Fruit fly (Drosophila melanogaster) whole organism, embryonic: Measurements from ENCODE around the gene flip.

Experiments
- Adf1 ChIP-seq: fragments of 200-800 bp; sonication (Bioruptor generic); IDR thresholded peaks from 2 replicates; pipeline ENCODE4 v1.3.6; 2022; ENCODE audit warnings: missing biosample characterization, missing genetic modification characterization
- Atf-2 ChIP-seq: fragments of 200-800 bp; sonication (Bioruptor generic); optimal IDR thresholded peaks from 2 replicates; lab custom pipeline; 2016; ENCODE audit warnings: missing biosample characterization, missing genetic modification characterization
- CG10543 ChIP-seq: fragments of 200-800 bp; sonication (Bioruptor generic); optimal IDR thresholded peaks from 3 replicates; lab custom pipeline; 2017; ENCODE audit warnings: missing biosample characterization, mild to moderate bottlenecking, missing genetic modification characterization, moderate library complexity
- CG11695 ChIP-seq: fragments of 200-800 bp; sonication (Bioruptor generic); IDR thresholded peaks from 3 replicates; pipeline ENCODE4 v1.3.6; 2022; ENCODE audit warnings: missing biosample characterization, missing genetic modification characterization
- CG11696 ChIP-seq: fragments of 200-800 bp; sonication (Bioruptor generic); IDR thresholded peaks from 2 replicates; pipeline ENCODE4 v1.3.6; 2022; ENCODE audit warnings: missing biosample characterization, missing genetic modification characterization
- CG11723 ChIP-seq: fragments of 200-800 bp; sonication (Bioruptor generic); optimal IDR thresholded peaks from 2 replicates; lab custom pipeline; 2017; ENCODE audit warnings: missing biosample characterization, mild to moderate bottlenecking, missing genetic modification characterization
- CG12104 ChIP-seq: fragments of 200-800 bp; sonication (Bioruptor generic); optimal IDR thresholded peaks from 3 replicates; lab custom pipeline; 2016; ENCODE audit warnings: missing biosample characterization, missing genetic modification characterization
- CG12236 ChIP-seq: fragments of 200-800 bp; sonication (Bioruptor generic); optimal IDR thresholded peaks from 2 replicates; lab custom pipeline; 2016; ENCODE audit warnings: missing biosample characterization, missing genetic modification characterization
- CG14667 ChIP-seq: fragments of 200-800 bp; sonication (Bioruptor generic); IDR thresholded peaks from 2 replicates; pipeline ENCODE4 v1.3.6; 2022; ENCODE audit warnings: missing biosample characterization, missing genetic modification characterization
- CG15073 ChIP-seq: fragments of 200-800 bp; sonication (Bioruptor generic); optimal IDR thresholded peaks from 2 replicates; lab custom pipeline; 2016; ENCODE audit warnings: missing biosample characterization, missing genetic modification characterization
- CG1647 ChIP-seq: fragments of 200-800 bp; sonication (Bioruptor generic); optimal IDR thresholded peaks from 3 replicates; lab custom pipeline; 2016; ENCODE audit warnings: missing biosample characterization, missing genetic modification characterization
- CG18764 ChIP-seq: fragments of 200-800 bp; sonication (Bioruptor generic); optimal IDR thresholded peaks from 3 replicates; lab custom pipeline; 2016; ENCODE audit warnings: missing biosample characterization, missing genetic modification characterization
- CG30431 ChIP-seq: fragments of 200-800 bp; sonication (Bioruptor generic); optimal IDR thresholded peaks from 2 replicates; lab custom pipeline; 2017; ENCODE audit warnings: missing biosample characterization, missing genetic modification characterization
- CG31388 ChIP-seq: fragments of 200-800 bp; sonication (Bioruptor generic); optimal IDR thresholded peaks from 2 replicates; lab custom pipeline; 2016; ENCODE audit warnings: missing biosample characterization, missing genetic modification characterization
- CG3163 ChIP-seq: fragments of 200-800 bp; sonication (Bioruptor generic); optimal IDR thresholded peaks from 3 replicates; lab custom pipeline; 2016; ENCODE audit warnings: missing biosample characterization, missing genetic modification characterization
- CG32772 ChIP-seq: fragments of 200-800 bp; sonication (Bioruptor generic); IDR thresholded peaks from 2 replicates; pipeline ENCODE4 v1.3.6; 2022; ENCODE audit warnings: missing biosample characterization, missing genetic modification characterization
- CG34376 ChIP-seq: fragments of 200-800 bp; sonication (Bioruptor generic); optimal IDR thresholded peaks from 2 replicates; lab custom pipeline; 2018; ENCODE audit warnings: missing biosample characterization, mild to moderate bottlenecking, missing genetic modification characterization
- CG4404 ChIP-seq: fragments of 200-800 bp; sonication (Bioruptor generic); IDR thresholded peaks from 2 replicates; pipeline ENCODE4 v1.3.6; 2022; ENCODE audit warnings: missing biosample characterization, missing genetic modification characterization
- CG6175 ChIP-seq: fragments of 200-800 bp; sonication (Bioruptor generic); IDR thresholded peaks from 3 replicates; pipeline ENCODE4 v1.3.6; 2022; ENCODE audit warnings: missing biosample characterization, missing genetic modification characterization
- CG6254 ChIP-seq: fragments of 200-800 bp; sonication (Bioruptor generic); optimal IDR thresholded peaks from 3 replicates; lab custom pipeline; 2017; ENCODE audit warnings: mild to moderate bottlenecking, missing biosample characterization, missing genetic modification reagents, missing genetic modification characterization
- CG6683 ChIP-seq: fragments of 200-800 bp; sonication (Bioruptor generic); optimal IDR thresholded peaks from 2 replicates; lab custom pipeline; 2017; ENCODE audit warnings: missing biosample characterization, mild to moderate bottlenecking, missing genetic modification characterization, missing genetic modification reagents
- CG6765 ChIP-seq: fragments of 200-800 bp; sonication (Bioruptor generic); optimal IDR thresholded peaks from 3 replicates; lab custom pipeline; 2017; ENCODE audit warnings: missing biosample characterization, mild to moderate bottlenecking, missing genetic modification characterization
- CHES-1-like ChIP-seq: fragments of 200-800 bp; sonication (Bioruptor generic); optimal IDR thresholded peaks from 2 replicates; lab custom pipeline; 2016; ENCODE audit warnings: missing biosample characterization, missing genetic modification characterization
- CoRest ChIP-seq: fragments of 200-800 bp; sonication (Bioruptor generic); optimal IDR thresholded peaks from 3 replicates; lab custom pipeline; 2018; ENCODE audit warnings: missing biosample characterization, mild to moderate bottlenecking, missing genetic modification characterization, moderate library complexity
- Deaf1 ChIP-seq: fragments of 200-800 bp; optimal IDR thresholded peaks from 3 replicates; lab custom pipeline; 2019; ENCODE audit warnings: missing biosample characterization, mild to moderate bottlenecking, missing genetic modification characterization, moderate library complexity
- Ets65A ChIP-seq: fragments of 200-800 bp; sonication (Bioruptor generic); peaks from one replicate; lab custom pipeline; 2016; ENCODE audit warnings: missing biosample characterization, missing genetic modification characterization
- Fer1 ChIP-seq: fragments of 200-800 bp; sonication (Bioruptor generic); optimal IDR thresholded peaks from 2 replicates; lab custom pipeline; 2017; ENCODE audit warnings: missing biosample characterization, mild to moderate bottlenecking, missing genetic modification characterization
- HHEX ChIP-seq: fragments of 200-800 bp; sonication (Bioruptor generic); optimal IDR thresholded peaks from 3 replicates; lab custom pipeline; 2017; ENCODE audit warnings: missing biosample characterization, mild to moderate bottlenecking, missing genetic modification characterization, missing genetic modification reagents
- Hsf ChIP-seq: fragments of 200-800 bp; sonication (Bioruptor generic); optimal IDR thresholded peaks from 3 replicates; lab custom pipeline; 2016; ENCODE audit warnings: missing biosample characterization, missing genetic modification characterization
- Nf-YC ChIP-seq: fragments of 200-800 bp; optimal IDR thresholded peaks from 3 replicates; lab custom pipeline; 2019; ENCODE audit warnings: missing biosample characterization, mild to moderate bottlenecking, missing genetic modification characterization, moderate library complexity
- Optix ChIP-seq: fragments of 200-800 bp; sonication (Bioruptor generic); IDR thresholded peaks from 3 replicates; pipeline ENCODE4 v1.3.6; 2022; ENCODE audit warnings: missing biosample characterization, missing genetic modification characterization
- Spps ChIP-seq: fragments of 200-800 bp; sonication (Bioruptor generic); optimal IDR thresholded peaks from 2 replicates; lab custom pipeline; 2018; ENCODE audit warnings: missing biosample characterization, mild to moderate bottlenecking, missing genetic modification characterization
- ac ChIP-seq: fragments of 200-800 bp; sonication (Bioruptor generic); optimal IDR thresholded peaks from 3 replicates; lab custom pipeline; 2017; ENCODE audit warnings: missing biosample characterization, mild to moderate bottlenecking, missing genetic modification characterization
- ato ChIP-seq: fragments of 200-800 bp; sonication (Bioruptor generic); IDR thresholded peaks from 2 replicates; pipeline ENCODE4 v1.3.6; 2022; ENCODE audit warnings: missing biosample characterization, missing genetic modification characterization; ENCODE audit not compliant: partially characterized antibody
- bab2 ChIP-seq: fragments of 200-800 bp; sonication (Bioruptor generic); optimal IDR thresholded peaks from 2 replicates; lab custom pipeline; 2016; ENCODE audit warnings: missing biosample characterization, missing genetic modification characterization
- bbx ChIP-seq: fragments of 200-800 bp; sonication (Bioruptor generic); IDR thresholded peaks from 2 replicates; pipeline ENCODE4 v1.3.6; 2022; ENCODE audit warnings: missing biosample characterization, missing genetic modification characterization; ENCODE audit not compliant: partially characterized antibody
- bsh ChIP-seq, 2 experiments: fragments of 200-800 bp; sonication (Bioruptor generic); optimal IDR thresholded peaks; 2 replicates each; lab custom pipeline; 2017 to 2018; ENCODE audit warnings: mild to moderate bottlenecking in 2 of 2, missing biosample characterization in 2 of 2, missing genetic modification characterization in 2 of 2, moderate library complexity in 1 of 2
- btn ChIP-seq: fragments of 200-800 bp; sonication (Bioruptor generic); optimal IDR thresholded peaks from 2 replicates; lab custom pipeline; 2016; ENCODE audit warnings: missing biosample characterization, missing genetic modification characterization
- chif ChIP-seq, 2 experiments: fragments of 200-800 bp; sonication (Bioruptor generic); optimal IDR thresholded peaks; 3 replicates each; lab custom pipeline; 2016; ENCODE audit warnings: missing biosample characterization in 2 of 2, missing genetic modification characterization in 2 of 2
- crc ChIP-seq: fragments of 200-800 bp; sonication (Bioruptor generic); optimal IDR thresholded peaks from 2 replicates; lab custom pipeline; 2016; ENCODE audit warnings: missing biosample characterization, missing genetic modification characterization
- dm ChIP-seq: fragments of 200-800 bp; sonication (Bioruptor generic); optimal IDR thresholded peaks from 3 replicates; lab custom pipeline; 2016; ENCODE audit warnings: missing biosample characterization, missing genetic modification characterization
- dpn ChIP-seq, 2 experiments: fragments of 200-800 bp; sonication (Bioruptor generic); optimal IDR thresholded peaks; 3 replicates each; lab custom pipeline; 2016; ENCODE audit warnings: missing biosample characterization in 2 of 2, missing genetic modification characterization in 2 of 2
- ewg ChIP-seq: fragments of 200-800 bp; sonication (Bioruptor generic); optimal IDR thresholded peaks from 3 replicates; lab custom pipeline; 2017; ENCODE audit warnings: mild to moderate bottlenecking, missing biosample characterization, missing genetic modification reagents, missing genetic modification characterization
- nerfin-1 ChIP-seq: fragments of 200-800 bp; sonication (Bioruptor generic); optimal IDR thresholded peaks from 3 replicates; lab custom pipeline; 2019; ENCODE audit warnings: missing biosample characterization, mild to moderate bottlenecking, missing genetic modification characterization, moderate library complexity
- nom ChIP-seq: fragments of 200-800 bp; sonication (Bioruptor generic); optimal IDR thresholded peaks from 2 replicates; lab custom pipeline; 2017; ENCODE audit warnings: missing biosample characterization, missing genetic modification characterization, mild to moderate bottlenecking, moderate library complexity, missing genetic modification reagents
- phol ChIP-seq: fragments of 200-800 bp; sonication (Bioruptor generic); optimal IDR thresholded peaks from 3 replicates; lab custom pipeline; 2018; ENCODE audit warnings: missing biosample characterization, mild to moderate bottlenecking, missing genetic modification characterization, moderate library complexity
- pzg ChIP-seq: fragments of 200-800 bp; sonication (Bioruptor generic); optimal IDR thresholded peaks from 3 replicates; lab custom pipeline; 2018; ENCODE audit warnings: missing biosample characterization, mild to moderate bottlenecking, missing genetic modification characterization, moderate library complexity
- ro ChIP-seq: fragments of 200-800 bp; sonication (Bioruptor generic); IDR thresholded peaks from 2 replicates; pipeline ENCODE4 v1.3.6; 2022; ENCODE audit warnings: missing biosample characterization, missing genetic modification characterization
- seq ChIP-seq: fragments of 200-800 bp; sonication (Bioruptor generic); IDR thresholded peaks from 2 replicates; pipeline ENCODE4 v1.3.6; 2022; ENCODE audit warnings: missing biosample characterization, missing genetic modification characterization
- so ChIP-seq: fragments of 200-800 bp; sonication (Bioruptor generic); IDR thresholded peaks from 3 replicates; pipeline ENCODE4 v1.3.6; 2022; ENCODE audit warnings: missing biosample characterization, missing genetic modification characterization
- sug ChIP-seq: fragments of 200-800 bp; optimal IDR thresholded peaks from 2 replicates; lab custom pipeline; 2019; ENCODE audit warnings: missing biosample characterization, mild to moderate bottlenecking, missing genetic modification characterization, moderate library complexity
- zfh2 ChIP-seq: fragments of 200-800 bp; sonication (Bioruptor generic); optimal IDR thresholded peaks from 2 replicates; lab custom pipeline; 2016; ENCODE audit warnings: missing biosample characterization, missing genetic modification characterization

flip gene

DNA sequence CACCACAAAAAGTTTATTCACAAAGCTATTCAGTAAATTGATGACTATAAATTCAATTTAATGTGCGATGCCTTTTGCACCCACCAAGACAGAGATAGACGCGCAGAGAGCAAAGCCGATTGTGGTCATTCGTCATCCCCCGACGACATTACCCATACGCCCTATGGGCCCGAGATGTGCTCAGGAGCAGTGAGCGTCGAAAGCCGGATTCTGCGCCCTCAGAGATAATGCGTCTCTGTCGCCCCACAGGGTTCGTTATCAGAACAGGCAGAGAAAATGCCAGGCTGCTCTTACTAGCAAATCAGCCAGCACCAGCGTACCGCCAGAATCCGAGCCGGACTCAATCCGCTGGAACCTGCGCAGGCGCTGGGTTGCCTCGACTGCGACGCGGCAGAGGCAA is 13.6 kb upstream of the flip start (continued):
- TF ChIP-seq nom (GFP tag; lab: Kevin White, UChicago) (peak; percentile 53), Fer1 (GFP tag; lab: Kevin White, UChicago) (no peak), chif (GFP tag; optimal IDR thresholded peaks at IDR 0.05; lab: Kevin White, UChicago) (no peak), CG31388 (GFP tag; lab: Kevin White, UChicago) (no peak), CG10543 (GFP tag; lab: Kevin White, UChicago) (peak; percentile 53), CG34376 (GFP tag; lab: Kevin White, UChicago) (peak; percentile 9), CG3163 (no peak), ato (GFP tag; lab: Robert Waterston, UW) (no peak), CHES-1-like (GFP tag; lab: Kevin White, UChicago) (no peak), CG6254 (no peak), Deaf1 (tag; lab: Kevin White, UChicago) (peak; percentile 82), CG4404 (GFP tag; lab: Robert Waterston, UW) (no peak), ewg (GFP tag; lab: Kevin White, UChicago) (peak; percentile 98), nerfin-1 (no peak), bbx (GFP tag; lab: Robert Waterston, UW) (no peak), CG6683 (GFP tag; lab: Kevin White, UChicago) (no peak), CG11695 (GFP tag; lab: Robert Waterston, UW) (no peak), CG12236 (GFP tag; lab: Kevin White, UChicago) (no peak), crc (GFP tag; lab: Kevin White, UChicago) (no peak), CG11696 (GFP tag; lab: Robert Waterston, UW) (no peak), phol (tag; lab: Kevin White, UChicago) (no peak), ro (no peak), zfh2 (GFP tag; lab: Kevin White, UChicago) (no peak), dm (no peak), bab2 (GFP tag; lab: Kevin White, UChicago) (no peak), bsh (GFP tag; optimal IDR thresholded peaks at IDR 0.05; lab: Kevin White, UChicago) (no peak), pzg (GFP tag; lab: Kevin White, UChicago) (peak; percentile 1), CG6175 (no peak), CoRest (tag; lab: Kevin White, UChicago) (no peak), ac (GFP tag; lab: Kevin White, UChicago) (no peak), CG32772 (GFP tag; lab: Robert Waterston, UW) (no peak), dpn (GFP tag; optimal IDR thresholded peaks at IDR 0.05; lab: Kevin White, UChicago) (no peak), seq (GFP tag; lab: Robert Waterston, UW) (no peak), CG1647 (GFP tag; lab: Kevin White, UChicago) (no peak), CG14667 (GFP tag; lab: Robert Waterston, UW) (no peak), btn (GFP tag; lab: Kevin White, UChicago) (no peak), Spps (no peak), Ets65A (GFP tag; lab: Kevin White, UChicago) (peak; percentile 76), CG15073 (GFP tag; lab: Kevin White, UChicago) (no peak), CG18764 (GFP tag; lab: Kevin White, UChicago) (no peak), CG11723 (GFP tag; lab: Kevin White, UChicago) (no peak), Optix (no peak), HHEX (GFP tag; lab: Kevin White, UChicago) (no peak), CG6765 (no peak), Hsf (GFP tag; lab: Kevin White, UChicago) (no peak), Atf-2 (GFP tag; lab: Kevin White, UChicago) (no peak), sug (tag; lab: Kevin White, UChicago) (peak; percentile 69), Adf1 (GFP tag; lab: Robert Waterston, UW) (peak; percentile 85), CG30431 (GFP tag; lab: Kevin White, UChicago) (no peak), so (GFP tag; lab: Robert Waterston, UW) (no peak), Nf-YC (tag; lab: Kevin White, UChicago) (peak; percentile 36), CG12104 (no peak)
